Worm (Caenorhabditis elegans) whole organism, early embryonic: ENCODE results near the gene str-47.

Source experiments
- B0310.2 ChIP-seq: sonication (generic microtip); optimal IDR thresholded peaks from 2 replicates; lab custom pipeline; 2016; ENCODE audit warnings: mild to moderate bottlenecking, missing genetic modification characterization, missing compliant biosample characterization
- F13C5.2 ChIP-seq: sonication (generic microtip); optimal IDR thresholded peaks from 2 replicates; lab custom pipeline; 2017; ENCODE audit warnings: mild to moderate bottlenecking, missing genetic modification characterization, inconsistent platforms, missing compliant biosample characterization
- ama-1 ChIP-seq: fragments of 150-350 bp; optimal IDR thresholded peaks from 2 replicates; lab custom pipeline; 2014
- ceh-13 ChIP-seq: fragments of 200-800 bp; sonication (Bioruptor generic); optimal IDR thresholded peaks from 2 replicates; lab custom pipeline; 2018; ENCODE audit warnings: mild to moderate bottlenecking, missing genetic modification characterization, missing compliant biosample characterization
- ets-7 ChIP-seq: sonication (generic microtip); optimal IDR thresholded peaks from 2 replicates; lab custom pipeline; 2016; ENCODE audit warnings: missing genotype, missing genetic modification characterization, missing compliant biosample characterization
- hmg-4 ChIP-seq: fragments of 200-800 bp; sonication (Bioruptor generic); optimal IDR thresholded peaks from 2 replicates; lab custom pipeline; 2018; ENCODE audit warnings: mild to moderate bottlenecking, missing genetic modification characterization, missing compliant biosample characterization
- hnd-1 ChIP-seq: sonication (generic microtip); optimal IDR thresholded peaks from 2 replicates; lab custom pipeline; 2016; ENCODE audit warnings: missing genetic modification characterization, missing compliant biosample characterization
- pes-1 ChIP-seq: fragments of 200-800 bp; sonication (Bioruptor generic); IDR thresholded peaks from 2 replicates; pipeline ENCODE4 v1.3.6; 2022; ENCODE audit warnings: missing genetic modification reagents, missing genetic modification characterization, missing compliant biosample characterization
- tbx-11 ChIP-seq: fragments of 200-800 bp; sonication (Bioruptor generic); IDR thresholded peaks from 2 replicates; pipeline ENCODE4 v1.3.6; 2022; ENCODE audit warnings: missing genetic modification characterization, missing compliant biosample characterization

DNA sequence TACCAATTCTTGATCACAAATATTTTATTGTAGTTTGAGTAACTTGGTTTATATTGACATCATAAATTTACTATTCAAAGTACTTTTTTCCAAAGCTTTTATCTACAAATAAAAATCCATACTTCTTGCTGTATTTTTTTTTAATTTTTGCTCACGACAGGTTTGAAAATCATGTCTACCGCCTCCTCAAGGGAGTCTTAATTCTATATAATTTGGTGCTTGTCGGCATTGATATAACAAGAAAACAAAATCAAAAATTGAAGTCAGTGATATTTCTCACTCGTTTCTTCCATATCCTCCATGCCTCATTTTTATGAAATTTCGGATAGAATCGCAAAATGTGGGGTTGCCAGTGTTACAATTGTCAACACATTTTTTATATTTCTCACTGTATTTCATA is at the start of gene str-47:
- TF ChIP-seq tbx-11 (GFP tag; lab: Robert Waterston, UW) (no peak), F13C5.2 (tag; lab: Kevin White, UChicago) (no peak), B0310.2 (tag; lab: Kevin White, UChicago) (no peak), hnd-1 (no peak), ama-1 (lab: Kevin White, UChicago) (no peak), hmg-4 (GFP tag; lab: Kevin White, UChicago) (no peak), ceh-13 (GFP tag; lab: Kevin White, UChicago) (no peak), ets-7 (no peak), pes-1 (GFP tag; lab: Robert Waterston, UW) (no peak)
